Worm (Caenorhabditis elegans): ENCODE results near the gene col-73.

The col-73 gene

ce11 chrII:4888527-4889487 lies 15.9 kb upstream of the col-73 start, which contains the start of gene pgm-1:
Gene pgm-1 (plus strand): TSS chrII:4889437.
- TF ChIP-seq ama-1 (optimal IDR thresholded peaks at IDR 0.05) (peak; percentile 50), R02D3.7 (tag; optimal IDR thresholded peaks at IDR 0.05) (no peak), C34F6.9 (tag; optimal IDR thresholded peaks at IDR 0.05) (peak; percentile 70), F13H6.1 (tag; optimal IDR thresholded peaks at IDR 0.05) (peak; percentile 52), sma-3 (GFP tag; optimal IDR thresholded peaks at IDR 0.05) (no peak), nhr-129 (tag; optimal IDR thresholded peaks at IDR 0.05) (peak; percentile 33), nhr-12 (tag; optimal IDR thresholded peaks at IDR 0.05) (no peak), crh-2 (tag; optimal IDR thresholded peaks at IDR 0.05) (peak; percentile 53), fos-1 (tag; optimal IDR thresholded peaks at IDR 0.05) (peak; percentile 15), lsy-2 (tag; optimal IDR thresholded peaks at IDR 0.05) (peak in 1 of 2 experiments; percentile 23), blmp-1 (tag; optimal IDR thresholded peaks at IDR 0.05; ENCODE audit: insufficient read depth) (no peak), alr-1 (tag; optimal IDR thresholded peaks at IDR 0.05) (no peak), sma-9 (GFP tag; optimal IDR thresholded peaks at IDR 0.05) (peak; percentile 45), sma-9 (tag; optimal IDR thresholded peaks at IDR 0.05) (no peak), unc-55 (GFP tag; optimal IDR thresholded peaks at IDR 0.05) (peak; percentile 9)

- TF ChIP-seq lin-13 (GFP tag; optimal IDR thresholded peaks at IDR 0.05) (no peak), unc-55 (GFP tag; optimal IDR thresholded peaks at IDR 0.05) (no peak), lin-39 (tag; optimal IDR thresholded peaks at IDR 0.05) (no peak), alr-1 (tag; optimal IDR thresholded peaks at IDR 0.05) (no peak), egl-27 (tag; optimal IDR thresholded peaks at IDR 0.05) (no peak), nhr-6 (tag; optimal IDR thresholded peaks at IDR 0.05) (no peak), ztf-1 (GFP tag; conservative IDR thresholded peaks at IDR 0.05) (no peak), lin-11 (tag; optimal IDR thresholded peaks at IDR 0.05) (no peak), nhr-129 (tag; optimal IDR thresholded peaks at IDR 0.05) (no peak)
These were observed 13.0 kb upstream of the col-73 start, which contains the start of gene R05F9.7 for ce11 chrII:4885976-4886375. Gene R05F9.7 (plus strand): TSS chrII:4886276.

- TF ChIP-seq peb-1 (tag; optimal IDR thresholded peaks at IDR 0.05) (no peak), unc-62 (GFP tag; optimal IDR thresholded peaks at IDR 0.05) (no peak), zag-1 (tag; optimal IDR thresholded peaks at IDR 0.05) (no peak), ZK546.5 (tag; optimal IDR thresholded peaks at IDR 0.05) (no peak), sma-9 (GFP tag; optimal IDR thresholded peaks at IDR 0.05) (no peak), sma-9 (tag; optimal IDR thresholded peaks at IDR 0.05) (no peak), nhr-25 (tag; optimal IDR thresholded peaks at IDR 0.05) (no peak), R02D3.7 (tag; optimal IDR thresholded peaks at IDR 0.05) (no peak), lin-11 (tag; optimal IDR thresholded peaks at IDR 0.05) (no peak), nhr-11 (tag; optimal IDR thresholded peaks at IDR 0.05) (no peak), lin-39 (tag; optimal IDR thresholded peaks at IDR 0.05) (no peak), lin-13 (GFP tag; optimal IDR thresholded peaks at IDR 0.05) (no peak), nhr-77 (tag; optimal IDR thresholded peaks at IDR 0.05) (no peak), ztf-11 (tag; optimal IDR thresholded peaks at IDR 0.05) (no peak), dmd-4 (tag; optimal IDR thresholded peaks at IDR 0.05) (no peak), elt-3 (tag; optimal IDR thresholded peaks at IDR 0.05) (no peak), ztf-1 (GFP tag; conservative IDR thresholded peaks at IDR 0.05) (no peak), mbf-1 (tag; optimal IDR thresholded peaks at IDR 0.05) (no peak), nhr-23 (tag; optimal IDR thresholded peaks at IDR 0.05) (no peak), unc-39 (tag; optimal IDR thresholded peaks at IDR 0.05) (no peak)
These were observed 11.5 kb upstream of the col-73 start for ce11 chrII:4884403-4884802.

- TF ChIP-seq ZK546.5 (tag; optimal IDR thresholded peaks at IDR 0.05) (no peak), nhr-129 (tag; optimal IDR thresholded peaks at IDR 0.05) (no peak), skn-1 (tag; optimal IDR thresholded peaks at IDR 0.05) (peak; percentile 56), nhr-77 (tag; optimal IDR thresholded peaks at IDR 0.05) (no peak)
These were observed 10.5 kb upstream of the col-73 start, which contains the start of gene gst-8 for ce11 chrII:4883412-4883811. Gene gst-8 (plus strand): TSS chrII:4883712.
